Fruit fly (Drosophila melanogaster) whole organism, larva: ENCODE measurements around the gene CG43218.

Experiments
- noc ChIP-seq: fragments of 200-800 bp; sonication (Bioruptor generic); optimal IDR thresholded peaks from 3 replicates; lab custom pipeline; 2019; ENCODE audit warnings: missing biosample characterization, mild to moderate bottlenecking, missing genetic modification characterization, moderate library complexity

Gene CG43218

dm6 chr3L:21294202-21294601 is 36.4 kb downstream of the CG43218 start, which contains the start of gene Cpr78Cb:
TSS of gene Cpr78Cb (plus strand) at chr3L:21294492.
- TF ChIP-seq noc (tag; lab: Kevin White, UChicago): no peak

dm6 chr3L:21297703-21298102 is 39.9 kb downstream of the CG43218 start, which contains the start of gene Edg78E:
TSS of gene Edg78E (minus strand) at chr3L:21297803.
- TF ChIP-seq noc (tag; lab: Kevin White, UChicago): no peak

dm6 chr3L:21298375-21298774 is 40.6 kb downstream of the CG43218 start, which contains the start of gene CG43702:
TSS of gene CG43702 (plus strand) at chr3L:21298675.
- TF ChIP-seq noc (tag; lab: Kevin White, UChicago): no peak

- no peak for TF ChIP-seq noc (tag; lab: Kevin White, UChicago)
These were observed 41.4 kb downstream of the CG43218 start for dm6 chr3L:21299203-21299602.

- TF ChIP-seq noc (tag; lab: Kevin White, UChicago): no peak
These were observed 42.5 kb downstream of the CG43218 start, which contains the start of gene Cpr78Cc for dm6 chr3L:21300280-21300679. TSS of gene Cpr78Cc (plus strand) at chr3L:21300580.

- no peak for TF ChIP-seq noc (tag; lab: Kevin White, UChicago)
These were observed 44.1 kb downstream of the CG43218 start for dm6 chr3L:21301737-21302487.

- no peak for TF ChIP-seq noc (tag; lab: Kevin White, UChicago)
These were observed 44.7 kb downstream of the CG43218 start for dm6 chr3L:21302493-21302892.

dm6 chr3L:21303659-21304058 is 45.8 kb downstream of the CG43218 start:
- no peak for TF ChIP-seq noc (tag; lab: Kevin White, UChicago)

dm6 chr3L:21304400-21304799 is 46.6 kb downstream of the CG43218 start, which contains the start of the genes CG11309 and CG7632:
TSS of gene CG11309 (minus strand) at chr3L:21304658.
TSS of gene CG7632 (plus strand) at chr3L:21304697.
- TF ChIP-seq noc (tag; lab: Kevin White, UChicago): peak; percentile 100
